Fruit fly (Drosophila melanogaster): Measurements from ENCODE around the gene Pgant6.

The Pgant6 gene

DNA sequence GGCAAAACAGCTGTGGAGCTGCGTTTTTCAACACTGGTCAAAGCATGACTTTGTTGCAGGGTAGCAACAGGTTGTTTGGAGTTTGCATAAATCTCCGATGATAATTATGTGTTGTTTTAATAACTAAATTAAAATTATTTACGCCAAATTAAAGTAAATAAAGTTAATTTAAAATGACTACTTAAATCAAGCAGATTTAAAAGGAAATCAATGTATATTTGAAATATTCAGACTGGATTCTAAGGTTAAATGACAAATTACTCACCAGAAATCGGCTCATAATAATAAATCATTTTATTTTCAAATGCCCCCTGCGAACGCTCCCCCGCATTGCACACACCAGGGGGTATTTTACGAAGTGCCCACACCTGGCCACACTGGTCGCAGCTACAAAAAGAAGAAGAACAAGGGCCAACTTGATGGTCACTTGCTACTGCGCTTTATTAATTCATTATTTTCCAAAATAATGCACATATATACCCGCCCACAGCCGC is 8.0 kb upstream of the Pgant6 start, which contains the start of the genes CG12093 and Atg2 (continued):
- TF ChIP-seq lmd (GFP tag; IDR thresholded peaks at IDR 0.05) (peak; percentile 95), CG6175 (GFP tag; IDR thresholded peaks at IDR 0.05) (peak; percentile 82), CG17385 (GFP tag; optimal IDR thresholded peaks at IDR 0.05) (peak; percentile 97), Pdp1 (GFP tag; optimal IDR thresholded peaks at IDR 0.05) (peak; percentile 76 to 88), oc (tag; optimal IDR thresholded peaks at IDR 0.05) (peak; percentile 87), Hr3 (GFP tag; optimal IDR thresholded peaks at IDR 0.05) (peak; percentile 95), CTCF (GFP tag; optimal IDR thresholded peaks at IDR 0.05) (peak; percentile 40), ro (GFP tag; IDR thresholded peaks at IDR 0.05) (peak; percentile 86), Blimp-1 (GFP tag; optimal IDR thresholded peaks at IDR 0.05) (peak; percentile 79), Ets65A (GFP tag) (peak; percentile 98), CG18764 (GFP tag; optimal IDR thresholded peaks at IDR 0.05) (peak; percentile 78), dimm (GFP tag; IDR thresholded peaks at IDR 0.05) (peak; percentile 88), CG3838 (GFP tag; optimal IDR thresholded peaks at IDR 0.05) (peak; percentile 66), p53 (GFP tag; optimal IDR thresholded peaks at IDR 0.05) (peak; percentile 23), CG11504 (tag; optimal IDR thresholded peaks at IDR 0.05) (peak; percentile 89), Dip2 (GFP tag; IDR thresholded peaks at IDR 0.05) (no peak), tgo (GFP tag; IDR thresholded peaks at IDR 0.05) (peak; percentile 95), CG9932 (GFP tag; IDR thresholded peaks at IDR 0.05) (peak; percentile 98), Optix (GFP tag; IDR thresholded peaks at IDR 0.05) (peak; percentile 71; the same call in 1 of the 3 replicates), ato (GFP tag; IDR thresholded peaks at IDR 0.05; ENCODE audit: partially characterized antibody) (no peak), rib (GFP tag; IDR thresholded peaks at IDR 0.05) (peak; percentile 89), esg (GFP tag; conservative IDR thresholded peaks at IDR 0.05) (peak; percentile 95), HHEX (GFP tag; optimal IDR thresholded peaks at IDR 0.05) (peak; percentile 82), jing (GFP tag; optimal IDR thresholded peaks at IDR 0.05) (peak; percentile 77), CHES-1-like (GFP tag; optimal IDR thresholded peaks at IDR 0.05) (peak; percentile 69), CG17912 (GFP tag; optimal IDR thresholded peaks at IDR 0.05) (peak; percentile 40), CG34422 (GFP tag; IDR thresholded peaks at IDR 0.05) (peak; percentile 94), amos (GFP tag; IDR thresholded peaks at IDR 0.05; ENCODE audit: partially characterized antibody) (peak; percentile 24; the same call in 1 of the 2 replicates), lola (GFP tag; optimal IDR thresholded peaks at IDR 0.05) (peak in 1 of 3 experiments; percentile 91), trem (tag; optimal IDR thresholded peaks at IDR 0.05) (peak; percentile 80), Dip3 (GFP tag; optimal IDR thresholded peaks at IDR 0.05) (peak; percentile 81), ems (GFP tag; optimal IDR thresholded peaks at IDR 0.05) (peak; percentile 83), Camta (GFP tag; optimal IDR thresholded peaks at IDR 0.05) (peak; percentile 78), Asciz (GFP tag; optimal IDR thresholded peaks at IDR 0.05) (peak; percentile 86), ftz-f1 (GFP tag; optimal IDR thresholded peaks at IDR 0.05) (peak; percentile 78), YL-1 (GFP tag; optimal IDR thresholded peaks at IDR 0.05) (peak; percentile 71), sr (GFP tag; IDR thresholded peaks at IDR 0.05) (peak; percentile 51; the same call in 1 of the 3 replicates), Lhr (GFP tag; optimal IDR thresholded peaks at IDR 0.05) (peak; percentile 73), CG14441 (GFP tag; IDR thresholded peaks at IDR 0.05) (peak; percentile 93), CG30431 (GFP tag; optimal IDR thresholded peaks at IDR 0.05) (peak; percentile 90), Hr78 (GFP tag; optimal IDR thresholded peaks at IDR 0.05) (peak in 1 of 2 experiments; percentile 39), sob (GFP tag; IDR thresholded peaks at IDR 0.05) (peak; percentile 95), CG11723 (GFP tag; optimal IDR thresholded peaks at IDR 0.05) (peak; percentile 78), HmgD (GFP tag; optimal IDR thresholded peaks at IDR 0.05) (no peak), repo (GFP tag; optimal IDR thresholded peaks at IDR 0.05) (peak; percentile 42), GATAe (GFP tag; conservative IDR thresholded peaks at IDR 0.05) (peak; percentile 65; the same call in 1 of the 2 replicates), dysf (GFP tag; IDR thresholded peaks at IDR 0.05) (peak; percentile 95), tap (tag; optimal IDR thresholded peaks at IDR 0.05) (peak; percentile 83), tll (GFP tag; optimal IDR thresholded peaks at IDR 0.05) (peak; percentile 24 to 85), Tbp (GFP tag; optimal IDR thresholded peaks at IDR 0.05) (no peak), CG2129 (GFP tag; IDR thresholded peaks at IDR 0.05; ENCODE audit: partially characterized antibody) (no peak)

Data from whole organism, embryonic.